Worm (Caenorhabditis elegans): ENCODE data around the gene gcy-6.

DNA sequence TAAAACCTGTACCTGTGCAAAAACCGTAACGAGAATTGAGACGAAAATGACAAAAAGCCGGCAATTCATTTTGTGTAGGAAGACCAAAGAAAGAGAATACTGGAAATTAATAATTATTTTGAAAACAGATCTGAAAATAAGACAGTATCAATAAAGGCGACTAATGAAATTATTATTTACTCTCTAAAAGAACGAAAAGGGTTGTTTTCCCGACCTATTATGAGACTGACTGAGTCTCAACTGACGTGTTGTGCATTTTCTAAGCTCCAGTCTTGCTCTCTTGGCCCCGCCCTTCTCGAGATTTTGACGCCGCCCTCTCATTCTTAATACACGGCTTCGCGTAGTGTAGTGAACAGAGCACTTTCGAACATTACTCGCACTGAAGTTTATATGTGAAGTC is 36.2 kb upstream of the gcy-6 start, which contains the start of gene K07C5.9:
- TF ChIP-seq ztf-16 (tag; optimal IDR thresholded peaks at IDR 0.05) (no peak), nhr-232 (tag; optimal IDR thresholded peaks at IDR 0.05) (no peak), ama-1 (optimal IDR thresholded peaks at IDR 0.05) (no peak), nfya-1 (tag; optimal IDR thresholded peaks at IDR 0.05) (no peak), elt-2 (tag; optimal IDR thresholded peaks at IDR 0.05) (no peak)

All from whole organism, late embryonic.